Worm (Caenorhabditis elegans): Measurements from ENCODE around the gene C34E10.10.

The C34E10.10 gene

DNA sequence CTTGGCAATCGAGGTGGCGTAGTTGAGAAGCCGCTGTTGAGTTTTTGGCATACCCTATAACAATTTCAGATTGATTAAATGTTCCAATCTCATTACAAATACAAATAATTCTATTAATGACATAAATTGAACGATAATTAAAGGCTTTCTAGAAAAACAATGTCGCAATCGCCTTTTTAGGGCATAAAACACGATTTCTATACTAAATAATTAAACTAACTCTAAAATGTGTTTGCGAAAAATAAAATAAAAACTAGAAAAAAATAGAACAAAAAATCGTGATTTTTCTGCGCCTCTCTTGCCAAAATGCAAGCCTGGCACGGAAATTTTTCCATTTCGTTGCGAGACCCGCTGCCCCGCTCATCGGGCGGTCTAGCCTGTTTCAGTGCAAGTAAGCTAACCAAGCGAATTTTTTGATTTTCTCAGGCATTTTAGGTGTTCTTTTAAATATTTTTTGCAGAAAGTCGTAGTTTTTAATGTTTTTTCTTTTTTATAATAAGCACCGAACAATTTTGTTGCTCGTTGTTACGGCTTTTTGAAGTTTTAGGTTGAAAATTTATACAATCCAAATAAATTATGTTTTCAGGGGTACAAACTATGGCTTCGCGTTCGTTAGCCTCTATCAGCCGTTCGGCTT, at the start of gene C34E10.10, which contains the start of the genes C34E10.12 and atp-2:
C34E10.10 (minus strand) TSS at position 54 of the 637 bp plus-strand sequence.
C34E10.12 (minus strand) TSS at position 51 of the 637 bp plus-strand sequence.
atp-2 (plus strand) TSS at position 587 of the 637 bp plus-strand sequence.
- TF ChIP-seq ztf-4 (tag; optimal IDR thresholded peaks at IDR 0.05): peak; percentile 25
- TF ChIP-seq ama-1 (optimal IDR thresholded peaks at IDR 0.05): peak; percentile 42
- no peak for TF ChIP-seq nhr-76 (tag; optimal IDR thresholded peaks at IDR 0.05)
- TF ChIP-seq nhr-43 (tag; optimal IDR thresholded peaks at IDR 0.05; ENCODE audit: poor library complexity, severe bottlenecking): peak; percentile 80
- no peak for TF ChIP-seq fkh-2 (tag; optimal IDR thresholded peaks at IDR 0.05)
- TF ChIP-seq nhr-12 (tag; optimal IDR thresholded peaks at IDR 0.05): no peak
- TF ChIP-seq ceh-82 (tag; optimal IDR thresholded peaks at IDR 0.05): peak; percentile 9
- TF ChIP-seq hmg-11 (tag; optimal IDR thresholded peaks at IDR 0.05): peak; percentile 91
- TF ChIP-seq ztf-11 (tag; optimal IDR thresholded peaks at IDR 0.05): no peak
- no peak for TF ChIP-seq nhr-77 (tag; optimal IDR thresholded peaks at IDR 0.05)
- TF ChIP-seq pha-4 (tag; optimal IDR thresholded peaks at IDR 0.05): peak; percentile 97
- TF ChIP-seq nhr-237 (tag; optimal IDR thresholded peaks at IDR 0.05): no peak
- no peak for TF ChIP-seq sea-2 (GFP tag; optimal IDR thresholded peaks at IDR 0.05)
- TF ChIP-seq ceh-9 (tag; optimal IDR thresholded peaks at IDR 0.05): no peak
- peak; percentile 30 for TF ChIP-seq nhr-11 (tag; optimal IDR thresholded peaks at IDR 0.05)
- TF ChIP-seq nhr-28 (tag; optimal IDR thresholded peaks at IDR 0.05): no peak
- no peak for TF ChIP-seq mdl-1 (tag; optimal IDR thresholded peaks at IDR 0.05)
- TF ChIP-seq fkh-10 (GFP tag; optimal IDR thresholded peaks at IDR 0.05): peak; percentile 33
- TF ChIP-seq nhr-23 (tag; optimal IDR thresholded peaks at IDR 0.05): peak; percentile 92
- no peak for TF ChIP-seq mml-1 (tag; optimal IDR thresholded peaks at IDR 0.05)
- no peak for TF ChIP-seq ZK546.5 (tag; optimal IDR thresholded peaks at IDR 0.05)
- no peak for TF ChIP-seq egl-27 (tag; optimal IDR thresholded peaks at IDR 0.05)
- no peak for TF ChIP-seq nhr-67 (tag; optimal IDR thresholded peaks at IDR 0.05)
- no peak for TF ChIP-seq daf-12 (tag; optimal IDR thresholded peaks at IDR 0.05)
- no peak for TF ChIP-seq eor-1 (tag; optimal IDR thresholded peaks at IDR 0.05)
- no peak for TF ChIP-seq elt-3 (tag; optimal IDR thresholded peaks at IDR 0.05)
- TF ChIP-seq R02D3.7 (tag; optimal IDR thresholded peaks at IDR 0.05): peak; percentile 50
- no peak for TF ChIP-seq elt-1 (tag; optimal IDR thresholded peaks at IDR 0.05)
- TF ChIP-seq egl-5 (tag; optimal IDR thresholded peaks at IDR 0.05): peak; percentile 88
- TF ChIP-seq ceh-16 (tag; optimal IDR thresholded peaks at IDR 0.05): no peak
- TF ChIP-seq lin-15B (tag; optimal IDR thresholded peaks at IDR 0.05): peak; percentile 95
- no peak for TF ChIP-seq aly-2 (tag; optimal IDR thresholded peaks at IDR 0.05)
- no peak for TF ChIP-seq unc-62 (GFP tag; optimal IDR thresholded peaks at IDR 0.05)
- peak; percentile 93 for TF ChIP-seq nfya-1 (tag; optimal IDR thresholded peaks at IDR 0.05; ENCODE audit: insufficient read depth)
- no peak for TF ChIP-seq fos-1 (tag; optimal IDR thresholded peaks at IDR 0.05)
- no peak for TF ChIP-seq zag-1 (tag; optimal IDR thresholded peaks at IDR 0.05)
- TF ChIP-seq snpc-4 (tag; optimal IDR thresholded peaks at IDR 0.05): peak; percentile 40
- peak; percentile 29 for TF ChIP-seq tbx-2 (tag; optimal IDR thresholded peaks at IDR 0.05)
- TF ChIP-seq skn-1 (tag; optimal IDR thresholded peaks at IDR 0.05): peak; percentile 57
- TF ChIP-seq nhr-25 (tag; optimal IDR thresholded peaks at IDR 0.05): peak; percentile 78
- TF ChIP-seq unc-39 (tag; optimal IDR thresholded peaks at IDR 0.05): no peak
- TF ChIP-seq jun-1 (tag; optimal IDR thresholded peaks at IDR 0.05): peak; percentile 2
- TF ChIP-seq ceh-28 (tag; optimal IDR thresholded peaks at IDR 0.05): no peak
- peak; percentile 42 for TF ChIP-seq pqm-1 (tag; optimal IDR thresholded peaks at IDR 0.05)
- TF ChIP-seq elt-2 (tag; optimal IDR thresholded peaks at IDR 0.05): peak; percentile 62
- peak; percentile 94 for TF ChIP-seq lin-39 (tag; optimal IDR thresholded peaks at IDR 0.05)
- peak; percentile 77 for TF ChIP-seq lsy-12 (tag; optimal IDR thresholded peaks at IDR 0.05)
